Worm (Caenorhabditis elegans) whole organism, L2 larva: ENCODE measurements around the gene rgl-1.
A peak's percentile ranks its signal among the peaks of the same experiment; 100 is the strongest.

Experiments
- C34F6.9 ChIP-seq: fragments of 150-350 bp; optimal IDR thresholded peaks from 2 replicates; lab custom pipeline; 2014; ENCODE audit warnings: missing biosample characterization, missing genetic modification characterization
- F13H6.1 ChIP-seq: sonication (generic microtip); optimal IDR thresholded peaks from 2 replicates; lab custom pipeline; 2016; ENCODE audit warnings: missing genetic modification characterization, missing compliant biosample characterization
- R02D3.7 ChIP-seq: fragments of 150-350 bp; optimal IDR thresholded peaks from 2 replicates; lab custom pipeline; 2014; ENCODE audit warnings: missing biosample characterization, missing genetic modification characterization
- Y55F3AM.14 ChIP-seq: fragments of 200-800 bp; sonication (Bioruptor generic); optimal IDR thresholded peaks from 2 replicates; lab custom pipeline; 2018; ENCODE audit warnings: mild to moderate bottlenecking, missing genetic modification characterization, missing compliant biosample characterization
- ZK546.5 ChIP-seq: sonication (generic microtip); optimal IDR thresholded peaks from 2 replicates; lab custom pipeline; 2017; ENCODE audit warnings: missing biosample characterization, missing genetic modification characterization
- alr-1 ChIP-seq: fragments of 150-350 bp; optimal IDR thresholded peaks from 2 replicates; lab custom pipeline; 2014; ENCODE audit warnings: missing biosample characterization, missing genetic modification characterization
- aly-2 ChIP-seq: fragments of 150-350 bp; optimal IDR thresholded peaks from 2 replicates; lab custom pipeline; 2014; ENCODE audit warnings: missing biosample characterization, missing genetic modification characterization
- blmp-1 ChIP-seq: sonication (generic microtip); optimal IDR thresholded peaks from 2 replicates; lab custom pipeline; 2017; ENCODE audit warnings: missing genetic modification characterization, mild to moderate bottlenecking, missing compliant biosample characterization, antibody characterized with exemption, moderate library complexity; ENCODE audit not compliant: insufficient read depth
- ceh-16 ChIP-seq: fragments of 150-350 bp; optimal IDR thresholded peaks from 2 replicates; lab custom pipeline; 2014; ENCODE audit warnings: missing biosample characterization, missing genetic modification characterization
- ceh-82 ChIP-seq: fragments of 150-350 bp; optimal IDR thresholded peaks from 2 replicates; lab custom pipeline; 2014; ENCODE audit warnings: missing biosample characterization, missing genetic modification characterization
- crh-2 ChIP-seq: sonication (generic microtip); optimal IDR thresholded peaks from 2 replicates; lab custom pipeline; 2017; ENCODE audit warnings: missing biosample characterization, missing genetic modification characterization
- dmd-4 ChIP-seq: sonication (generic microtip); optimal IDR thresholded peaks from 2 replicates; lab custom pipeline; 2017; ENCODE audit warnings: missing biosample characterization, missing genetic modification characterization
- egl-27 ChIP-seq: sonication (generic microtip); optimal IDR thresholded peaks from 3 replicates; lab custom pipeline; 2017; ENCODE audit warnings: missing biosample characterization, missing genetic modification reagents, missing genetic modification characterization
- elt-1 ChIP-seq: fragments of 150-350 bp; optimal IDR thresholded peaks from 2 replicates; lab custom pipeline; 2014; ENCODE audit warnings: missing biosample characterization, missing genetic modification characterization
- elt-3 ChIP-seq: sonication (generic microtip); optimal IDR thresholded peaks from 2 replicates; lab custom pipeline; 2017; ENCODE audit warnings: missing biosample characterization, missing genetic modification characterization
- fos-1 ChIP-seq: fragments of 150-350 bp; optimal IDR thresholded peaks from 2 replicates; lab custom pipeline; 2014; ENCODE audit warnings: missing biosample characterization, missing genetic modification characterization
- gmeb-1 ChIP-seq: fragments of 150-350 bp; optimal IDR thresholded peaks from 2 replicates; lab custom pipeline; 2014; ENCODE audit warnings: missing biosample characterization, missing genetic modification characterization
- lin-39 ChIP-seq: fragments of 150-350 bp; optimal IDR thresholded peaks from 2 replicates; lab custom pipeline; 2014; ENCODE audit warnings: missing biosample characterization, missing genetic modification reagents, missing genetic modification characterization
- lsy-2 ChIP-seq, 2 experiments: fragments of 150-350 bp in 1 of 2; sonication (generic microtip) in 1 of 2; optimal IDR thresholded peaks; 2 replicates each; lab custom pipeline; 2014 to 2017; ENCODE audit warnings: missing biosample characterization in 2 of 2, missing genetic modification characterization in 2 of 2
- mab-5 ChIP-seq: fragments of 150-350 bp; optimal IDR thresholded peaks from 2 replicates; lab custom pipeline; 2014; ENCODE audit warnings: missing biosample characterization, missing genetic modification characterization
- mbf-1 ChIP-seq: sonication (generic microtip); optimal IDR thresholded peaks from 2 replicates; lab custom pipeline; 2017; ENCODE audit warnings: missing biosample characterization, missing genetic modification characterization
- nhr-10 ChIP-seq: sonication (generic microtip); optimal IDR thresholded peaks from 2 replicates; lab custom pipeline; 2017; ENCODE audit warnings: missing biosample characterization, missing genetic modification characterization
- nhr-11 ChIP-seq: fragments of 150-350 bp; optimal IDR thresholded peaks from 2 replicates; lab custom pipeline; 2014; ENCODE audit warnings: missing biosample characterization, missing genetic modification characterization
- nhr-12 ChIP-seq: fragments of 150-350 bp; optimal IDR thresholded peaks from 2 replicates; lab custom pipeline; 2014; ENCODE audit warnings: missing biosample characterization, missing genetic modification characterization
- nhr-129 ChIP-seq: fragments of 150-350 bp; optimal IDR thresholded peaks from 2 replicates; lab custom pipeline; 2014; ENCODE audit warnings: missing biosample characterization, missing genetic modification characterization
- nhr-21 ChIP-seq: fragments of 150-350 bp; optimal IDR thresholded peaks from 2 replicates; lab custom pipeline; 2014; ENCODE audit warnings: missing biosample characterization, missing genetic modification characterization
- nhr-23 ChIP-seq: fragments of 150-350 bp; optimal IDR thresholded peaks from 2 replicates; lab custom pipeline; 2014; ENCODE audit warnings: missing biosample characterization, missing genetic modification reagents, missing genetic modification characterization
- nhr-25 ChIP-seq: fragments of 150-350 bp; sonication (generic microtip); optimal IDR thresholded peaks from 3 replicates; lab custom pipeline; 2014; ENCODE audit warnings: missing biosample characterization, missing genetic modification characterization
- nhr-77 ChIP-seq: fragments of 150-350 bp; optimal IDR thresholded peaks from 2 replicates; lab custom pipeline; 2014; ENCODE audit warnings: missing biosample characterization, missing genetic modification characterization
- peb-1 ChIP-seq: fragments of 150-350 bp; optimal IDR thresholded peaks from 2 replicates; lab custom pipeline; 2014; ENCODE audit warnings: missing biosample characterization, missing genetic modification characterization
- sem-4 ChIP-seq: fragments of 150-350 bp; optimal IDR thresholded peaks from 2 replicates; lab custom pipeline; 2014; ENCODE audit warnings: missing biosample characterization, missing genetic modification reagents, missing genetic modification characterization
- skn-1 ChIP-seq: sonication (generic microtip); optimal IDR thresholded peaks from 2 replicates; lab custom pipeline; 2017; ENCODE audit warnings: missing biosample characterization, missing genetic modification characterization
- sma-3 ChIP-seq: sonication (generic microtip); optimal IDR thresholded peaks from 2 replicates; lab custom pipeline; 2016; ENCODE audit warnings: missing genetic modification reagents, missing genetic modification characterization, missing compliant biosample characterization
- sma-9 ChIP-seq, 2 experiments: fragments of 150-350 bp in 1 of 2; sonication (generic microtip) in 1 of 2; optimal IDR thresholded peaks; 2 replicates each; lab custom pipeline; 2014 to 2016; ENCODE audit warnings: missing genetic modification characterization in 2 of 2, mild to moderate bottlenecking in 1 of 2, missing biosample characterization in 1 of 2, missing compliant biosample characterization in 1 of 2, missing genetic modification reagents in 1 of 2, moderate library complexity in 1 of 2
- unc-39 ChIP-seq: fragments of 150-350 bp; optimal IDR thresholded peaks from 2 replicates; lab custom pipeline; 2014; ENCODE audit warnings: missing biosample characterization, missing genetic modification characterization
- unc-55 ChIP-seq: fragments of 150-350 bp; sonication (generic microtip); optimal IDR thresholded peaks from 3 replicates; lab custom pipeline; 2014; ENCODE audit warnings: missing biosample characterization, missing genetic modification reagents, missing genetic modification characterization
- zag-1 ChIP-seq: fragments of 150-350 bp; optimal IDR thresholded peaks from 2 replicates; lab custom pipeline; 2014; ENCODE audit warnings: missing biosample characterization, missing genetic modification characterization
- ztf-1 ChIP-seq: fragments of 200-800 bp; sonication (Bioruptor generic); conservative IDR thresholded peaks from 2 replicates; pipeline ENCODE4 v1.3.6; 2022; ENCODE audit warnings: missing genetic modification characterization, missing compliant biosample characterization
- ztf-11 ChIP-seq: sonication (generic microtip); optimal IDR thresholded peaks from 2 replicates; lab custom pipeline; 2017; ENCODE audit warnings: missing biosample characterization, missing genetic modification characterization
- ztf-4 ChIP-seq: fragments of 150-350 bp; optimal IDR thresholded peaks from 2 replicates; lab custom pipeline; 2014; ENCODE audit warnings: missing biosample characterization, missing genetic modification characterization

rgl-1 gene

ce11 chrX:3220267-3220666 is at the start of gene rgl-1:
rgl-1 (minus strand) TSS chrX:3220367.
- TF ChIP-seq nhr-21 (tag; lab: Kevin White, UChicago) (no peak), ztf-11 (no peak), nhr-10 (tag; lab: Kevin White, UChicago) (no peak), unc-39 (tag; lab: Kevin White, UChicago) (no peak), blmp-1 (tag; lab: Kevin White, UChicago) (no peak), elt-3 (tag; lab: Kevin White, UChicago) (no peak)

- TF ChIP-seq aly-2 (tag; lab: Kevin White, UChicago) (no peak), nhr-25 (tag; lab: Kevin White, UChicago) (no peak), dmd-4 (no peak), sem-4 (no peak), sma-3 (GFP tag; lab: Kevin White, UChicago) (no peak), blmp-1 (tag; lab: Kevin White, UChicago) (no peak), C34F6.9 (tag; lab: Kevin White, UChicago) (no peak), zag-1 (tag; lab: Kevin White, UChicago) (no peak), ztf-11 (no peak)
Observed at ce11 chrX:3262600-3262999, 42.4 kb upstream of the rgl-1 start, which contains the start of gene fbxb-71. fbxb-71 (plus strand) TSS chrX:3262900.

- TF ChIP-seq gmeb-1 (tag; lab: Kevin White, UChicago), result no peak
- TF ChIP-seq ztf-11, result no peak
- no peak for TF ChIP-seq blmp-1 (tag; lab: Kevin White, UChicago)
- peak; percentile 3 for TF ChIP-seq mab-5 (tag; lab: Kevin White, UChicago)
- no peak for TF ChIP-seq F13H6.1 (tag; lab: Kevin White, UChicago)
- no peak for TF ChIP-seq nhr-10 (tag; lab: Kevin White, UChicago)
- TF ChIP-seq ceh-82 (tag; lab: Kevin White, UChicago), result no peak
- TF ChIP-seq nhr-129, result peak; percentile 53
- TF ChIP-seq Y55F3AM.14 (GFP tag; lab: Kevin White, UChicago), result no peak
- no peak for TF ChIP-seq elt-3 (tag; lab: Kevin White, UChicago)
- TF ChIP-seq nhr-23 (tag; lab: Kevin White, UChicago), result no peak
- no peak for TF ChIP-seq crh-2 (tag; lab: Kevin White, UChicago)
- TF ChIP-seq sma-9 (GFP tag; optimal IDR thresholded peaks at IDR 0.05; lab: Kevin White, UChicago), result no peak
- TF ChIP-seq sma-9 (tag; optimal IDR thresholded peaks at IDR 0.05; lab: Kevin White, UChicago), result no peak
- TF ChIP-seq lin-39 (tag; lab: Kevin White, UChicago), result no peak
- TF ChIP-seq ZK546.5, result no peak
- no peak for TF ChIP-seq egl-27 (tag; lab: Kevin White, UChicago)
- TF ChIP-seq ztf-4 (tag; lab: Kevin White, UChicago), result no peak
- TF ChIP-seq mbf-1 (tag; lab: Kevin White, UChicago), result no peak
Observed at ce11 chrX:3260509-3260908, 40.3 kb upstream of the rgl-1 start, which contains the start of gene lbp-2. lbp-2 (plus strand) TSS chrX:3260610.

- TF ChIP-seq ztf-11 (no peak), R02D3.7 (tag; lab: Kevin White, UChicago) (no peak), elt-1 (tag; lab: Kevin White, UChicago) (no peak), ZK546.5 (no peak), alr-1 (tag; lab: Kevin White, UChicago) (no peak), skn-1 (no peak), unc-55 (no peak), ceh-82 (tag; lab: Kevin White, UChicago) (no peak), Y55F3AM.14 (GFP tag; lab: Kevin White, UChicago) (no peak), nhr-12 (tag; lab: Kevin White, UChicago) (no peak)
Observed at ce11 chrX:3258842-3259241, 38.7 kb upstream of the rgl-1 start, which contains the start of gene lbp-1. lbp-1 (plus strand) TSS chrX:3259142.

DNA sequence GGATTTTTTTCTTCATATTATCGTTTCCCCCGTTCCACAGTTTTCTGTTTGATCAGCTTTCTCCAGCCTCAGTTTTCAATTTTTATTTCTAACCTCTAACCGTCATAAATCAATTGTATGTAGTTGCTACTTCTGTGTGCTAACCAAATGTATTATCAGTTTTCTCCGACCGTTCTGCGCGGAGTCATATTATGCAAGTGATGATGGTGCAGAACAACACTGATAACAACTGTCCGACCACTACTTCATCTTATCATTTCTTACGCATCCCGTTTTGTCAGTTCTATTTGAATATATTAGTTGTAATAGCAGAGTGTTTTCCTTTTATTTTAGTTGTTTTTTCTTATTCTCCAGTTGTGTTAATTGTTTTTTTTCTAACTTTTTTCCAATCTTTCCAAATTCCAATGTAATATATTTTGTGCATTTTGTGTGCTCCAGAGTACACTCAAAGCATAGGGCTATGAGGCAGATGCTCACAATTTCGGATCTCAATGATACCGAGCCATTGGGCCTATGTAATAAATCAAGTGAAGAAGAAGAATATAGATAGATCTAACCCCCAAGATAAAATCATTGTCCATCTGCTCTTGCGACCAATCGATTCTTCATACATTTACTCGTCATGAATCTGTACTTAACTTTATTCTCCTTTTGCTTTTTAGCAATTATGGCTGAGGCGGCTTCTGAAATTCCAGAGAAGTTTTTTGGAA is 36.8 kb upstream of the rgl-1 start, which contains the start of gene lbp-3:
Gene lbp-3, plus strand, starts transcription at position 589 of the 710 bp plus-strand sequence.
- TF ChIP-seq mab-5 (tag; lab: Kevin White, UChicago) (peak; percentile 53), aly-2 (tag; lab: Kevin White, UChicago) (no peak), lsy-2 (tag; optimal IDR thresholded peaks at IDR 0.05; lab: Kevin White, UChicago) (peak in 1 of 2 experiments; percentile 30), ceh-16 (no peak), ztf-1 (no peak), nhr-10 (tag; lab: Kevin White, UChicago) (no peak), gmeb-1 (tag; lab: Kevin White, UChicago) (peak; percentile 33), elt-3 (tag; lab: Kevin White, UChicago) (no peak), peb-1 (tag; lab: Kevin White, UChicago) (no peak), nhr-129 (peak; percentile 99), crh-2 (tag; lab: Kevin White, UChicago) (peak; percentile 85), unc-39 (tag; lab: Kevin White, UChicago) (no peak), sma-3 (GFP tag; lab: Kevin White, UChicago) (peak; percentile 17), sma-9 (GFP tag; optimal IDR thresholded peaks at IDR 0.05; lab: Kevin White, UChicago) (peak; percentile 82), sma-9 (tag; optimal IDR thresholded peaks at IDR 0.05; lab: Kevin White, UChicago) (no peak), R02D3.7 (tag; lab: Kevin White, UChicago) (no peak), fos-1 (tag; lab: Kevin White, UChicago) (peak; percentile 98), nhr-11 (no peak), nhr-77 (tag; lab: Kevin White, UChicago) (no peak), F13H6.1 (tag; lab: Kevin White, UChicago) (peak; percentile 37), dmd-4 (no peak), nhr-12 (tag; lab: Kevin White, UChicago) (no peak), ceh-82 (tag; lab: Kevin White, UChicago) (no peak), lin-39 (tag; lab: Kevin White, UChicago) (no peak), egl-27 (tag; lab: Kevin White, UChicago) (no peak), mbf-1 (tag; lab: Kevin White, UChicago) (no peak), blmp-1 (tag; lab: Kevin White, UChicago) (no peak)
